Fruit fly (Drosophila melanogaster): Measurements from ENCODE around the gene flw.

- TF ChIP-seq CG8478 (optimal IDR thresholded peaks at IDR 0.05): no peak
- no peak for TF ChIP-seq CTCF (optimal IDR thresholded peaks at IDR 0.05)
Observed at dm6 chrX:10396832-10397231, 11.1 kb downstream of the flw start.

All from S2 (cell line).